Fruit fly (Drosophila melanogaster): ENCODE measurements around the gene CG11828.

dm6 chr3R:28891513-28892097 lies 31.2 kb upstream of the CG11828 start:
- TF ChIP-seq usp (GFP tag; optimal IDR thresholded peaks at IDR 0.05) (no peak), pan (optimal IDR thresholded peaks at IDR 0.05) (no peak), psq (optimal IDR thresholded peaks at IDR 0.05) (no peak), Dll (optimal IDR thresholded peaks at IDR 0.05) (no peak)
